Worm (Caenorhabditis elegans) whole organism, young adult: Measurements from ENCODE around the gene T05H4.3.

Experiments
- K11D2.4 ChIP-seq: fragments of 200-800 bp; sonication (Bioruptor generic); IDR thresholded peaks from 2 replicates; pipeline ENCODE4 v1.3.6; 2022; ENCODE audit warnings: missing genetic modification reagents, missing genetic modification characterization, missing compliant biosample characterization
- K12H6.12 ChIP-seq: fragments of 200-800 bp; sonication (Bioruptor generic); optimal IDR thresholded peaks from 2 replicates; lab custom pipeline; 2018; ENCODE audit warnings: mild to moderate bottlenecking, missing genetic modification characterization, missing compliant biosample characterization
- ama-1 ChIP-seq, 3 experiments: fragments of 150-350 bp in 1 of 3; sonication (generic microtip) in 2 of 3; optimal IDR thresholded peaks; 2 replicates each; lab custom pipeline; 2014 to 2018; ENCODE audit warnings: missing biosample characterization in 2 of 3, missing genetic modification characterization in 2 of 3, missing genetic modification reagents in 2 of 3
- attf-5 ChIP-seq: fragments of 200-800 bp; sonication (Bioruptor generic); optimal IDR thresholded peaks from 2 replicates; lab custom pipeline; 2018; ENCODE audit warnings: mild to moderate bottlenecking, missing genetic modification characterization, missing compliant biosample characterization
- ekl-4 ChIP-seq: fragments of 200-800 bp; sonication (Bioruptor generic); IDR thresholded peaks from 2 replicates; pipeline ENCODE4 v1.3.6; 2022; ENCODE audit warnings: missing genetic modification reagents, missing genetic modification characterization, missing compliant biosample characterization
- lir-1 ChIP-seq: fragments of 200-800 bp; sonication (Bioruptor generic); conservative IDR thresholded peaks from 2 replicates; pipeline ENCODE4 v1.3.6; 2022; ENCODE audit warnings: missing genetic modification reagents, missing genetic modification characterization, missing compliant biosample characterization
- nfya-1 ChIP-seq: sonication (generic microtip); optimal IDR thresholded peaks from 2 replicates; lab custom pipeline; 2017; ENCODE audit warnings: antibody characterized with exemption, missing compliant biosample characterization, missing genetic modification characterization, borderline replicate concordance; ENCODE audit not compliant: insufficient read depth
- nhr-90 ChIP-seq: sonication (generic microtip); optimal IDR thresholded peaks from 2 replicates; lab custom pipeline; 2016; ENCODE audit warnings: missing genotype, mild to moderate bottlenecking, missing genetic modification characterization, missing compliant biosample characterization
- sea-2 ChIP-seq: fragments of 200-800 bp; sonication (Bioruptor generic); IDR thresholded peaks from 2 replicates; pipeline ENCODE4 v1.3.6; 2022; ENCODE audit warnings: missing genetic modification characterization, missing compliant biosample characterization
- snpc-4 ChIP-seq, 5 experiments: fragments of 150-350 bp in 1 of 5; sonication (generic microtip) in 4 of 5; optimal IDR thresholded peaks; 2 replicates each; lab custom pipeline; 2014 to 2018; ENCODE audit warnings: missing genetic modification characterization in 5 of 5, missing biosample characterization in 3 of 5, antibody characterized with exemption in 2 of 5, mild to moderate bottlenecking in 2 of 5, missing compliant biosample characterization in 2 of 5, missing genotype in 2 of 5, moderate library complexity in 2 of 5, missing genetic modification reagents in 1 of 5

- TF ChIP-seq K11D2.4 (GFP tag; lab: Robert Waterston, UW) (no peak), sea-2 (GFP tag; lab: Robert Waterston, UW) (no peak), snpc-4 (GFP tag; optimal IDR thresholded peaks at IDR 0.05; lab: Kevin White, UChicago) (no peak), snpc-4 (tag; optimal IDR thresholded peaks at IDR 0.05; lab: Kevin White, UChicago) (no peak), lir-1 (GFP tag; lab: Robert Waterston, UW) (no peak), ama-1 (optimal IDR thresholded peaks at IDR 0.05; lab: Kevin White, UChicago) (no peak), ama-1 (GFP tag; optimal IDR thresholded peaks at IDR 0.05; lab: Kevin White, UChicago) (no peak), nfya-1 (tag; lab: Kevin White, UChicago) (no peak), K12H6.12 (tag; lab: Kevin White, UChicago) (no peak), ekl-4 (no peak), attf-5 (GFP tag; lab: Kevin White, UChicago) (no peak), nhr-90 (tag; lab: Kevin White, UChicago) (no peak)
These were observed 524 bp upstream of the T05H4.3 start, which contains the start of gene T05H4.15 for ce11 chrV:6441613-6442012.
